Worm (Caenorhabditis elegans) whole organism, L1 larva: ENCODE measurements around the gene C27A7.8.
A peak's percentile ranks its signal among the peaks of the same experiment; 100 is the strongest.

Experiments
- F16B12.6 ChIP-seq: fragments of 150-350 bp; optimal IDR thresholded peaks from 2 replicates; lab custom pipeline; 2014; ENCODE audit warnings: missing biosample characterization, missing genetic modification characterization
- Y116A8C.19 ChIP-seq: sonication (generic microtip); optimal IDR thresholded peaks from 2 replicates; lab custom pipeline; 2016; ENCODE audit warnings: missing compliant biosample characterization, missing genetic modification characterization, borderline replicate concordance
- alr-1 ChIP-seq: fragments of 200-800 bp; sonication (Bioruptor generic); optimal IDR thresholded peaks from 2 replicates; lab custom pipeline; 2018; ENCODE audit warnings: borderline replicate concordance, mild to moderate bottlenecking, missing genetic modification characterization, missing compliant biosample characterization
- blmp-1 ChIP-seq: fragments of 150-350 bp; optimal IDR thresholded peaks from 2 replicates; lab custom pipeline; 2014; ENCODE audit warnings: missing biosample characterization, missing genetic modification characterization
- ceh-63 ChIP-seq: fragments of 200-800 bp; sonication (Bioruptor generic); optimal IDR thresholded peaks from 2 replicates; lab custom pipeline; 2018; ENCODE audit warnings: mild to moderate bottlenecking, missing genetic modification characterization, missing compliant biosample characterization
- ceh-82 ChIP-seq, 3 experiments: fragments of 150-350 bp in 1 of 3; sonication (generic microtip) in 2 of 3; optimal IDR thresholded peaks; 2 replicates each; lab custom pipeline; 2014 to 2017; ENCODE audit warnings: missing biosample characterization in 3 of 3, missing genetic modification characterization in 3 of 3
- ceh-88 ChIP-seq: fragments of 200-800 bp; sonication (Bioruptor generic); IDR thresholded peaks from 2 replicates; pipeline ENCODE4 v1.3.6; 2022; ENCODE audit warnings: missing genetic modification characterization, missing compliant biosample characterization
- ceh-90 ChIP-seq: sonication (generic microtip); optimal IDR thresholded peaks from 2 replicates; lab custom pipeline; 2016; ENCODE audit warnings: missing genetic modification characterization, missing compliant biosample characterization
- ces-1 ChIP-seq: fragments of 150-350 bp; optimal IDR thresholded peaks from 2 replicates; lab custom pipeline; 2014; ENCODE audit warnings: missing biosample characterization, missing genetic modification reagents, missing genetic modification characterization
- dpl-1 ChIP-seq, 3 experiments: fragments of 150-350 bp in 2 of 3; sonication (generic microtip) in 1 of 3; optimal IDR thresholded peaks; 2 replicates each; lab custom pipeline; 2014 to 2017; ENCODE audit warnings: missing biosample characterization in 3 of 3, missing genetic modification characterization in 3 of 3, missing genetic modification reagents in 3 of 3
- dsc-1 ChIP-seq: sonication (generic microtip); optimal IDR thresholded peaks from 2 replicates; lab custom pipeline; 2016; ENCODE audit warnings: mild to moderate bottlenecking, missing genetic modification characterization, missing compliant biosample characterization
- efl-1 ChIP-seq, 4 experiments: fragments of 150-350 bp; optimal IDR thresholded peaks in 3 of 4; peaks in 1 of 4; 1 replicate in 1 of 4; 2 replicates in 3 of 4; lab custom pipeline; 2014; ENCODE audit warnings: missing biosample characterization in 2 of 4, missing genetic modification characterization in 2 of 4, missing genetic modification reagents in 2 of 4
- efl-3 ChIP-seq: fragments of 200-800 bp; sonication (Bioruptor generic); optimal IDR thresholded peaks from 2 replicates; lab custom pipeline; 2018; ENCODE audit warnings: mild to moderate bottlenecking, missing genetic modification characterization, missing compliant biosample characterization
- egl-13 ChIP-seq: sonication (generic microtip); optimal IDR thresholded peaks from 2 replicates; lab custom pipeline; 2016; ENCODE audit warnings: missing genotype, missing genetic modification reagents, missing genetic modification characterization, missing compliant biosample characterization
- egl-27 ChIP-seq, 2 experiments: fragments of 150-350 bp in 1 of 2; sonication (generic microtip); optimal IDR thresholded peaks; 3 replicates each; lab custom pipeline; 2017 to 2018; ENCODE audit warnings: missing biosample characterization in 2 of 2, missing genetic modification characterization in 2 of 2, missing genetic modification reagents in 2 of 2
- elt-2 ChIP-seq: sonication (generic microtip); optimal IDR thresholded peaks from 2 replicates; lab custom pipeline; 2016; ENCODE audit warnings: missing genetic modification characterization, mild to moderate bottlenecking, inconsistent platforms, missing compliant biosample characterization, missing genetic modification reagents
- elt-3 ChIP-seq, 6 experiments: fragments of 150-350 bp in 1 of 6; sonication (generic microtip); optimal IDR thresholded peaks; 2 replicates each; lab custom pipeline; 2017 to 2018; ENCODE audit warnings: missing biosample characterization in 6 of 6, missing genetic modification characterization in 6 of 6, inconsistent platforms in 1 of 6
- ets-5 ChIP-seq: fragments of 200-800 bp; sonication (Bioruptor generic); IDR thresholded peaks from 2 replicates; pipeline ENCODE4 v1.3.6; 2022; ENCODE audit warnings: missing genetic modification characterization, missing compliant biosample characterization
- fkh-10 ChIP-seq: sonication (generic microtip); optimal IDR thresholded peaks from 2 replicates; lab custom pipeline; 2017; ENCODE audit warnings: missing biosample characterization, missing genetic modification reagents, missing genetic modification characterization
- grh-1 ChIP-seq: fragments of 200-800 bp; sonication (Bioruptor generic); IDR thresholded peaks from 2 replicates; pipeline ENCODE4 v1.3.6; 2022; ENCODE audit warnings: missing genetic modification reagents, missing genetic modification characterization, missing compliant biosample characterization
- hlh-17 ChIP-seq: fragments of 200-800 bp; sonication (Bioruptor generic); optimal IDR thresholded peaks from 2 replicates; lab custom pipeline; 2018; ENCODE audit warnings: missing genetic modification characterization, mild to moderate bottlenecking, missing compliant biosample characterization, moderate library complexity, borderline replicate concordance
- hlh-4 ChIP-seq: sonication (generic microtip); optimal IDR thresholded peaks from 2 replicates; lab custom pipeline; 2016; ENCODE audit warnings: mild to moderate bottlenecking, missing genetic modification characterization, missing compliant biosample characterization
- irx-1 ChIP-seq: sonication (generic microtip); optimal IDR thresholded peaks from 2 replicates; lab custom pipeline; 2016; ENCODE audit warnings: missing genetic modification characterization, missing compliant biosample characterization
- isw-1 ChIP-seq: fragments of 200-800 bp; sonication (Bioruptor generic); IDR thresholded peaks from 2 replicates; pipeline ENCODE4 v1.3.6; 2022; ENCODE audit warnings: missing genetic modification characterization, missing compliant biosample characterization
- jun-1 ChIP-seq: fragments of 150-350 bp; optimal IDR thresholded peaks from 2 replicates; lab custom pipeline; 2014; ENCODE audit warnings: missing biosample characterization, missing genetic modification reagents, missing genetic modification characterization
- lin-13 ChIP-seq: fragments of 150-350 bp; optimal IDR thresholded peaks from 2 replicates; lab custom pipeline; 2014; ENCODE audit warnings: missing biosample characterization, missing genetic modification reagents, missing genetic modification characterization
- lin-15B ChIP-seq: fragments of 150-350 bp; sonication (generic microtip); optimal IDR thresholded peaks from 3 replicates; lab custom pipeline; 2014; ENCODE audit warnings: missing biosample characterization, missing genetic modification characterization
- lin-39 ChIP-seq: fragments of 150-350 bp; optimal IDR thresholded peaks from 2 replicates; lab custom pipeline; 2014; ENCODE audit warnings: missing biosample characterization, missing genetic modification reagents, missing genetic modification characterization
- lsy-2 ChIP-seq, 2 experiments: fragments of 150-350 bp; optimal IDR thresholded peaks; 2 replicates each; lab custom pipeline; 2014; ENCODE audit warnings: missing biosample characterization in 2 of 2, missing genetic modification characterization in 2 of 2
- mab-9 ChIP-seq: fragments of 200-800 bp; sonication (Bioruptor generic); IDR thresholded peaks from 2 replicates; pipeline ENCODE4 v1.3.6; 2022; ENCODE audit warnings: missing genetic modification reagents, missing genetic modification characterization, missing compliant biosample characterization
- mdl-1 ChIP-seq, 2 experiments: fragments of 150-350 bp; optimal IDR thresholded peaks; 2 replicates each; lab custom pipeline; 2014 to 2017; ENCODE audit warnings: missing biosample characterization in 2 of 2, missing genetic modification characterization in 2 of 2, inconsistent platforms in 1 of 2
- mep-1 ChIP-seq: fragments of 150-350 bp; optimal IDR thresholded peaks from 2 replicates; lab custom pipeline; 2014; ENCODE audit warnings: missing biosample characterization, missing genetic modification characterization
- nhr-11 ChIP-seq: fragments of 150-350 bp; optimal IDR thresholded peaks from 2 replicates; lab custom pipeline; 2014; ENCODE audit warnings: missing biosample characterization, missing genetic modification characterization
- nhr-12 ChIP-seq: sonication (generic microtip); optimal IDR thresholded peaks from 2 replicates; lab custom pipeline; 2017; ENCODE audit warnings: missing biosample characterization, missing genetic modification characterization
- nhr-20 ChIP-seq: sonication (generic microtip); optimal IDR thresholded peaks from 2 replicates; lab custom pipeline; 2016; ENCODE audit warnings: mild to moderate bottlenecking, missing genetic modification characterization, missing compliant biosample characterization
- nhr-28 ChIP-seq: fragments of 150-350 bp; optimal IDR thresholded peaks from 2 replicates; lab custom pipeline; 2014; ENCODE audit warnings: missing biosample characterization, missing genetic modification characterization
- nhr-77 ChIP-seq: fragments of 150-350 bp; optimal IDR thresholded peaks from 2 replicates; lab custom pipeline; 2014; ENCODE audit warnings: missing biosample characterization, missing genetic modification characterization
- nhr-85 ChIP-seq: sonication (generic microtip); peaks from one replicate; lab custom pipeline; 2016; ENCODE audit warnings: missing genetic modification characterization, inconsistent platforms, missing compliant biosample characterization
- pag-3 ChIP-seq: sonication (generic microtip); optimal IDR thresholded peaks from 2 replicates; lab custom pipeline; 2017; ENCODE audit warnings: missing genetic modification characterization, mild to moderate bottlenecking, missing compliant biosample characterization, antibody characterized with exemption, borderline replicate concordance; ENCODE audit not compliant: insufficient read depth
- pax-3 ChIP-seq: fragments of 200-800 bp; sonication (Bioruptor generic); optimal IDR thresholded peaks from 2 replicates; lab custom pipeline; 2018; ENCODE audit warnings: mild to moderate bottlenecking, missing genetic modification characterization, moderate library complexity, missing compliant biosample characterization
- pqm-1 ChIP-seq: sonication (generic microtip); optimal IDR thresholded peaks from 3 replicates; lab custom pipeline; 2017; ENCODE audit warnings: missing biosample characterization, missing genetic modification characterization
- sup-37 ChIP-seq: fragments of 200-800 bp; sonication (Bioruptor generic); optimal IDR thresholded peaks from 2 replicates; lab custom pipeline; 2018; ENCODE audit warnings: mild to moderate bottlenecking, missing genetic modification characterization, missing compliant biosample characterization
- swsn-7 ChIP-seq: sonication (generic microtip); optimal IDR thresholded peaks from 2 replicates; lab custom pipeline; 2016; ENCODE audit warnings: missing genetic modification characterization, missing compliant biosample characterization
- tbx-2 ChIP-seq: sonication (generic microtip); optimal IDR thresholded peaks from 2 replicates; lab custom pipeline; 2016; ENCODE audit warnings: missing genetic modification characterization, missing compliant biosample characterization
- unc-130 ChIP-seq: fragments of 150-350 bp; optimal IDR thresholded peaks from 2 replicates; lab custom pipeline; 2017; ENCODE audit warnings: missing biosample characterization, missing genetic modification characterization, inconsistent platforms
- unc-30 ChIP-seq: sonication (generic microtip); optimal IDR thresholded peaks from 2 replicates; lab custom pipeline; 2017; ENCODE audit warnings: missing biosample characterization, missing genetic modification characterization
- unc-62 ChIP-seq: fragments of 150-350 bp; optimal IDR thresholded peaks from 2 replicates; lab custom pipeline; 2014; ENCODE audit warnings: missing biosample characterization, missing genetic modification reagents, missing genetic modification characterization
- unc-98 ChIP-seq: fragments of 200-800 bp; sonication (Bioruptor generic); IDR thresholded peaks from 2 replicates; pipeline ENCODE4 v1.3.6; 2022; ENCODE audit warnings: missing genetic modification characterization, missing compliant biosample characterization
- zag-1 ChIP-seq: fragments of 150-350 bp; optimal IDR thresholded peaks from 2 replicates; lab custom pipeline; 2014; ENCODE audit warnings: missing biosample characterization, missing genetic modification characterization
- zip-4 ChIP-seq: fragments of 200-800 bp; sonication (Bioruptor generic); optimal IDR thresholded peaks from 2 replicates; lab custom pipeline; 2018; ENCODE audit warnings: mild to moderate bottlenecking, missing genetic modification characterization, moderate library complexity, missing compliant biosample characterization
- ztf-11 ChIP-seq, 2 experiments: sonication (generic microtip); optimal IDR thresholded peaks; 2 replicates each; lab custom pipeline; 2016 to 2017; ENCODE audit warnings: missing genetic modification characterization in 2 of 2, missing biosample characterization in 1 of 2, missing compliant biosample characterization in 1 of 2

The C27A7.8 gene

ce11 chrV:12190943-12191569, 38.1 kb downstream of the C27A7.8 start, which contains the start of gene dpy-30:
Gene dpy-30, plus strand, starts transcription at chrV:12191519.
- TF ChIP-seq zag-1 (tag; lab: Kevin White, UChicago), result no peak
- TF ChIP-seq sup-37, result no peak
- peak; percentile 64 for TF ChIP-seq dsc-1 (tag; lab: Kevin White, UChicago)
- TF ChIP-seq nhr-85 (tag; lab: Kevin White, UChicago), result peak; percentile 73
- TF ChIP-seq hlh-17, result no peak
- peak; percentile 75 for TF ChIP-seq unc-130 (tag; lab: Kevin White, UChicago)
- TF ChIP-seq unc-98 (GFP tag; lab: Robert Waterston, UW), result no peak
- no peak for TF ChIP-seq unc-62 (GFP tag; lab: Kevin White, UChicago)
- peak; percentile 94 to 98 for TF ChIP-seq lsy-2 (tag; optimal IDR thresholded peaks at IDR 0.05; lab: Kevin White, UChicago)
- TF ChIP-seq nhr-20 (tag; lab: Kevin White, UChicago), result peak; percentile 75
- TF ChIP-seq nhr-77 (tag; lab: Kevin White, UChicago), result peak; percentile 41
- TF ChIP-seq lin-15B (tag; lab: Kevin White, UChicago), result peak; percentile 21
- no peak for TF ChIP-seq ceh-63 (GFP tag; lab: Kevin White, UChicago)
- TF ChIP-seq zip-4, result peak; percentile 26
- TF ChIP-seq swsn-7 (tag; lab: Kevin White, UChicago), result peak; percentile 73
- TF ChIP-seq dpl-1 (GFP tag; optimal IDR thresholded peaks at IDR 0.05; lab: Kevin White, UChicago), result peak; percentile 68 to 80 (median 78)
- TF ChIP-seq egl-13 (tag; lab: Kevin White, UChicago), result peak; percentile 37
- TF ChIP-seq mab-9, result no peak
- no peak for TF ChIP-seq nhr-28 (tag; lab: Kevin White, UChicago)
- peak in 2 of 6 experiments; percentile 10 to 22 for TF ChIP-seq elt-3 (tag; optimal IDR thresholded peaks at IDR 0.05; lab: Kevin White, UChicago)
- no peak for TF ChIP-seq alr-1 (tag; lab: Kevin White, UChicago)
- TF ChIP-seq F16B12.6 (tag; lab: Kevin White, UChicago), result peak; percentile 95
- TF ChIP-seq ztf-11 (tag; optimal IDR thresholded peaks at IDR 0.05; lab: Kevin White, UChicago), result peak in 1 of 2 experiments; percentile 19
- TF ChIP-seq blmp-1 (tag; lab: Kevin White, UChicago), result peak; percentile 49
- no peak for TF ChIP-seq Y116A8C.19
- TF ChIP-seq elt-2 (tag; lab: Kevin White, UChicago), result peak; percentile 13
- TF ChIP-seq jun-1 (tag; lab: Kevin White, UChicago), result peak; percentile 7
- no peak for TF ChIP-seq ces-1 (GFP tag; lab: Kevin White, UChicago)
- no peak for TF ChIP-seq fkh-10 (GFP tag; lab: Kevin White, UChicago)
- TF ChIP-seq mdl-1 (tag; optimal IDR thresholded peaks at IDR 0.05; lab: Kevin White, UChicago), result peak in 1 of 2 experiments; percentile 32
- TF ChIP-seq pqm-1 (tag; lab: Kevin White, UChicago), result no peak
- no peak for TF ChIP-seq lin-13 (GFP tag; lab: Kevin White, UChicago)
- TF ChIP-seq nhr-12, result no peak
- TF ChIP-seq grh-1, result no peak
- no peak for TF ChIP-seq egl-27 (tag; optimal IDR thresholded peaks at IDR 0.05; lab: Kevin White, UChicago)
- TF ChIP-seq isw-1 (GFP tag; lab: Robert Waterston, UW), result peak; percentile 41
- TF ChIP-seq nhr-11 (tag; lab: Kevin White, UChicago), result no peak
- no peak for TF ChIP-seq efl-3 (GFP tag; lab: Kevin White, UChicago)
- no peak for TF ChIP-seq ets-5 (GFP tag; lab: Robert Waterston, UW)
- no peak for TF ChIP-seq pag-3 (tag; lab: Kevin White, UChicago)
- peak; percentile 88 for TF ChIP-seq mep-1
- peak; percentile 31 for TF ChIP-seq irx-1 (tag; lab: Kevin White, UChicago)
- no peak for TF ChIP-seq ceh-90 (tag; lab: Kevin White, UChicago)
- TF ChIP-seq hlh-4 (tag; lab: Kevin White, UChicago), result no peak
- TF ChIP-seq efl-1 (optimal IDR thresholded peaks at IDR 0.05; lab: Kevin White, UChicago), result peak; percentile 79 to 84
- TF ChIP-seq efl-1 (GFP tag; optimal IDR thresholded peaks at IDR 0.05 in 1 of 2; lab: Kevin White, UChicago), result peak; percentile 80 to 98
- no peak for TF ChIP-seq ceh-88 (GFP tag; lab: Robert Waterston, UW)
- peak; percentile 27 to 54 (median 45) for TF ChIP-seq ceh-82 (tag; optimal IDR thresholded peaks at IDR 0.05; lab: Kevin White, UChicago)
- no peak for TF ChIP-seq unc-30 (tag; lab: Kevin White, UChicago)
- no peak for TF ChIP-seq pax-3 (tag; lab: Kevin White, UChicago)
- TF ChIP-seq lin-39, result no peak
- peak; percentile 61 for TF ChIP-seq tbx-2 (tag; lab: Kevin White, UChicago)
